Worm (Caenorhabditis elegans): Measurements from ENCODE around the gene abhd-3.2.

ce11 chrX:1004037-1004436, 26.2 kb upstream of the abhd-3.2 start, which contains the start of gene cutl-21:
- no peak for TF ChIP-seq zag-1 (tag; optimal IDR thresholded peaks at IDR 0.05)
- TF ChIP-seq skn-1 (tag; optimal IDR thresholded peaks at IDR 0.05), result no peak
- no peak for TF ChIP-seq nhr-237 (tag; optimal IDR thresholded peaks at IDR 0.05)

All from whole organism, L2 larva.